Worm (Caenorhabditis elegans) whole organism, L1 larva: ENCODE measurements around the gene atp-5.

ENCODE experiments used
- ama-1 ChIP-seq: fragments of 150-350 bp; optimal IDR thresholded peaks from 2 replicates; lab custom pipeline; 2014
- dpl-1 ChIP-seq, 3 experiments: fragments of 150-350 bp in 2 of 3; sonication (generic microtip) in 1 of 3; optimal IDR thresholded peaks; 2 replicates each; lab custom pipeline; 2014 to 2017; ENCODE audit warnings: missing biosample characterization in 3 of 3, missing genetic modification characterization in 3 of 3, missing genetic modification reagents in 3 of 3
- egl-27 ChIP-seq, 2 experiments: fragments of 150-350 bp in 1 of 2; sonication (generic microtip); optimal IDR thresholded peaks; 3 replicates each; lab custom pipeline; 2017 to 2018; ENCODE audit warnings: missing biosample characterization in 2 of 2, missing genetic modification characterization in 2 of 2, missing genetic modification reagents in 2 of 2
- fkh-4 ChIP-seq: sonication (generic microtip); optimal IDR thresholded peaks from 2 replicates; lab custom pipeline; 2016; ENCODE audit warnings: missing compliant biosample characterization, missing genetic modification characterization, borderline replicate concordance
- mep-1 ChIP-seq: fragments of 150-350 bp; optimal IDR thresholded peaks from 2 replicates; lab custom pipeline; 2014; ENCODE audit warnings: missing biosample characterization, missing genetic modification characterization
- nhr-12 ChIP-seq: sonication (generic microtip); optimal IDR thresholded peaks from 2 replicates; lab custom pipeline; 2017; ENCODE audit warnings: missing biosample characterization, missing genetic modification characterization
- unc-30 ChIP-seq: sonication (generic microtip); optimal IDR thresholded peaks from 2 replicates; lab custom pipeline; 2017; ENCODE audit warnings: missing biosample characterization, missing genetic modification characterization
- vab-15 ChIP-seq: sonication (generic microtip); optimal IDR thresholded peaks from 2 replicates; lab custom pipeline; 2017; ENCODE audit warnings: missing genotype, mild to moderate bottlenecking, missing genetic modification characterization, missing compliant biosample characterization

DNA sequence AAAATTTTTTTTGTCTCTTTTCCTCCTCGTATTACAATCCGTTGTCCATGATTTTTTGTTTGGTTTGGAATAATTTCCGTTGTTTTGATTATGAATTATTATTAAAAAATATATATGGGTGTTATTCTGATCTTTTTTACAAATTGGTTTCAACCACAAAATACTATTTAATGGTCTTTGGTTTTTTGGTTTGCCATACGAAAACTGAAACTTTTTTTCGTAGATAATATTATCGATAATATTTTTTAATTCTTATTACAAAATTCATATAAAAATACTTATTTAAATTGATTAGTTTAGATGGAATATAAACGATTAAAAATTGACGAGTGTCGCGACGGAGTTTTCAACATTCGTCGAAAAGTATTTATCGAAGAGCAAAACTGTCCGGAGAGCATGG, 3.5 kb upstream of the atp-5 start, which contains the start of gene jmjd-5:
- TF ChIP-seq unc-30 (tag; lab: Kevin White, UChicago) (no peak), egl-27 (tag; optimal IDR thresholded peaks at IDR 0.05; lab: Kevin White, UChicago) (no peak), ama-1 (no peak), nhr-12 (tag; lab: Kevin White, UChicago) (no peak), vab-15 (no peak), mep-1 (tag; lab: Kevin White, UChicago) (no peak), fkh-4 (tag; lab: Kevin White, UChicago) (no peak), dpl-1 (GFP tag; optimal IDR thresholded peaks at IDR 0.05; lab: Kevin White, UChicago) (no peak)
